Worm (Caenorhabditis elegans) whole organism, late embryonic: ENCODE measurements around the gene dpm-3.

Source experiments
- gmeb-2 ChIP-seq: sonication (generic microtip); optimal IDR thresholded peaks from 2 replicates; lab custom pipeline; 2016; ENCODE audit warnings: missing genetic modification characterization, inconsistent platforms, missing compliant biosample characterization
- pha-4 ChIP-seq: fragments of 150-350 bp; optimal IDR thresholded peaks from 2 replicates; lab custom pipeline; 2018; ENCODE audit warnings: missing biosample characterization, missing genetic modification reagents, missing genetic modification characterization
- syd-9 ChIP-seq: sonication (generic microtip); optimal IDR thresholded peaks from 2 replicates; lab custom pipeline; 2016; ENCODE audit warnings: mild to moderate bottlenecking, missing genetic modification characterization, moderate library complexity, missing compliant biosample characterization
- tbx-7 ChIP-seq: sonication (generic microtip); optimal IDR thresholded peaks from 2 replicates; lab custom pipeline; 2016; ENCODE audit warnings: missing genotype, missing genetic modification characterization, missing compliant biosample characterization

DNA sequence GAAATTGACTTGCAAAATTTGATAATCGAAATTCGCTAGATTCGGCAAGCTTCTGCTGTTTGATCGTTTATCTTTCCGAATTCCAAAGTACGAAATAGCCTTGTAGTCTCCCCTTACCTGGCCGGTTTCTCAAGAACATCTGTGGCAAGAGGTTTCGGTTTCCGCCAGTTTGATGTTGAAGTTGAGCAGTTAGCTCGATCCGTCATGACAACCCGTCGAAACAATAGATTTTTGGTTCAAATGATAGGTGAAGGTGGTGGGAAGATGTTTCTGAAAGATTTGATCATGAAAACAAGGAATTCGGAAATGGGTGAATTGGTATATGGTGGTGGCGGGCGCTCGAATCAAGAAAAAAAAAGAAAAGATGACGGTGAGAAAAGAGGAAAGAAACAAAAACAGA lies 7.0 kb downstream of the dpm-3 start, which contains the start of gene acs-20:
- TF ChIP-seq gmeb-2 (tag; lab: Kevin White, UChicago) (no peak), pha-4 (tag; lab: Kevin White, UChicago) (no peak), tbx-7 (tag; lab: Kevin White, UChicago) (no peak), syd-9 (tag; lab: Kevin White, UChicago) (no peak)
